Fruit fly (Drosophila melanogaster) whole organism, prepupa: ENCODE measurements around the gene CG31659.

Experiments used
- CG10631 ChIP-seq: fragments of 200-800 bp; sonication (Bioruptor generic); optimal IDR thresholded peaks from 2 replicates; lab custom pipeline; 2016; ENCODE audit warnings: missing biosample characterization, missing genetic modification characterization
- CG11294 ChIP-seq: fragments of 200-800 bp; sonication (Bioruptor generic); IDR thresholded peaks from 2 replicates; pipeline ENCODE4 v1.3.6; 2022; ENCODE audit warnings: missing biosample characterization, missing genetic modification characterization
- CG11762 ChIP-seq: fragments of 200-800 bp; sonication (Bioruptor generic); optimal IDR thresholded peaks from 3 replicates; lab custom pipeline; 2016; ENCODE audit warnings: missing biosample characterization, missing genetic modification characterization; ENCODE audit not compliant: insufficient read depth
- CG11902 ChIP-seq: fragments of 200-800 bp; sonication (Bioruptor generic); optimal IDR thresholded peaks from 3 replicates; lab custom pipeline; 2016; ENCODE audit warnings: missing biosample characterization, missing genetic modification characterization
- CG15336 ChIP-seq: fragments of 200-800 bp; sonication (Bioruptor generic); IDR thresholded peaks from 2 replicates; pipeline ENCODE4 v1.3.6; 2022; ENCODE audit warnings: missing biosample characterization, missing genetic modification characterization
- CG16779 ChIP-seq: fragments of 200-800 bp; sonication (Bioruptor generic); optimal IDR thresholded peaks from 3 replicates; lab custom pipeline; 2017; ENCODE audit warnings: missing biosample characterization, mild to moderate bottlenecking, missing genetic modification characterization
- CG31627 ChIP-seq: fragments of 200-800 bp; sonication (Bioruptor generic); optimal IDR thresholded peaks from 3 replicates; lab custom pipeline; 2016; ENCODE audit warnings: missing biosample characterization, missing genetic modification characterization
- CG3919 ChIP-seq: fragments of 200-800 bp; sonication (Bioruptor generic); optimal IDR thresholded peaks from 3 replicates; lab custom pipeline; 2016; ENCODE audit warnings: missing biosample characterization, missing genetic modification characterization
- CG6163 ChIP-seq: fragments of 200-800 bp; sonication (Bioruptor generic); IDR thresholded peaks from 3 replicates; pipeline ENCODE4 v1.3.6; 2022; ENCODE audit warnings: missing biosample characterization, missing genetic modification characterization
- CG6276 ChIP-seq: fragments of 200-800 bp; sonication (Bioruptor generic); optimal IDR thresholded peaks from 2 replicates; lab custom pipeline; 2017; ENCODE audit warnings: missing biosample characterization, mild to moderate bottlenecking, missing genetic modification characterization
- CG6792 ChIP-seq: fragments of 200-800 bp; sonication (Bioruptor generic); optimal IDR thresholded peaks from 3 replicates; lab custom pipeline; 2016; ENCODE audit warnings: missing biosample characterization, missing genetic modification characterization
- CG8319 ChIP-seq: fragments of 200-800 bp; sonication (Bioruptor generic); optimal IDR thresholded peaks from 3 replicates; lab custom pipeline; 2016; ENCODE audit warnings: missing biosample characterization, missing genetic modification characterization
- CG8632 ChIP-seq: fragments of 200-800 bp; sonication (Bioruptor generic); optimal IDR thresholded peaks from 3 replicates; lab custom pipeline; 2016; ENCODE audit warnings: missing biosample characterization, missing genetic modification characterization
- CG9139 ChIP-seq: fragments of 200-800 bp; sonication (Bioruptor generic); optimal IDR thresholded peaks from 3 replicates; lab custom pipeline; 2017; ENCODE audit warnings: missing biosample characterization, mild to moderate bottlenecking, missing genetic modification characterization
- Eip75B ChIP-seq: fragments of 200-800 bp; sonication (Bioruptor generic); optimal IDR thresholded peaks from 3 replicates; lab custom pipeline; 2016; ENCODE audit warnings: missing biosample characterization, missing genetic modification characterization
- Eip78C ChIP-seq: fragments of 200-800 bp; sonication (Bioruptor generic); peaks from one replicate; lab custom pipeline; 2016; ENCODE audit warnings: missing biosample characterization, missing genetic modification characterization
- Ets21C ChIP-seq: fragments of 200-800 bp; sonication (Bioruptor generic); optimal IDR thresholded peaks from 3 replicates; lab custom pipeline; 2016; ENCODE audit warnings: missing biosample characterization, missing genetic modification characterization
- Hr38 ChIP-seq: sonication (Bioruptor generic); optimal IDR thresholded peaks from 2 replicates; lab custom pipeline; 2016; ENCODE audit warnings: missing biosample characterization, missing genetic modification characterization
- Hr4 ChIP-seq: fragments of 200-800 bp; sonication (Bioruptor generic); optimal IDR thresholded peaks from 3 replicates; lab custom pipeline; 2016; ENCODE audit warnings: missing biosample characterization, missing genetic modification characterization
- Lpt ChIP-seq: fragments of 200-800 bp; sonication (Bioruptor generic); optimal IDR thresholded peaks from 3 replicates; lab custom pipeline; 2016; ENCODE audit warnings: missing biosample characterization, missing genetic modification characterization
- Met ChIP-seq: fragments of 200-800 bp; sonication (Bioruptor generic); optimal IDR thresholded peaks from 3 replicates; lab custom pipeline; 2016; ENCODE audit warnings: missing biosample characterization, missing genetic modification characterization
- OdsH ChIP-seq: fragments of 200-800 bp; sonication (Bioruptor generic); optimal IDR thresholded peaks from 3 replicates; lab custom pipeline; 2016; ENCODE audit warnings: missing biosample characterization, missing genetic modification characterization
- Smox ChIP-seq: fragments of 200-800 bp; sonication (Bioruptor generic); optimal IDR thresholded peaks from 3 replicates; lab custom pipeline; 2016; ENCODE audit warnings: missing biosample characterization, missing genetic modification characterization
- Sox102F ChIP-seq: fragments of 200-800 bp; sonication (Bioruptor generic); optimal IDR thresholded peaks from 2 replicates; lab custom pipeline; 2016; ENCODE audit warnings: missing biosample characterization, mild to moderate bottlenecking, missing genetic modification characterization
- Sox14 ChIP-seq: fragments of 200-800 bp; sonication (Bioruptor generic); optimal IDR thresholded peaks from 3 replicates; lab custom pipeline; 2016; ENCODE audit warnings: missing biosample characterization, missing genetic modification characterization
- cyc ChIP-seq: fragments of 200-800 bp; sonication (Bioruptor generic); optimal IDR thresholded peaks from 3 replicates; lab custom pipeline; 2016; ENCODE audit warnings: missing biosample characterization, missing genetic modification characterization
- dac ChIP-seq: fragments of 200-800 bp; sonication (Bioruptor generic); optimal IDR thresholded peaks from 2 replicates; lab custom pipeline; 2017; ENCODE audit warnings: missing biosample characterization, mild to moderate bottlenecking, missing genetic modification characterization
- eg ChIP-seq: fragments of 200-800 bp; sonication (Bioruptor generic); IDR thresholded peaks from 3 replicates; pipeline ENCODE4 v1.3.6; 2022; ENCODE audit warnings: missing biosample characterization, missing genetic modification characterization
- esn ChIP-seq: fragments of 200-800 bp; sonication (Bioruptor generic); optimal IDR thresholded peaks from 2 replicates; lab custom pipeline; 2016; ENCODE audit warnings: missing biosample characterization, mild to moderate bottlenecking, missing genetic modification characterization, moderate library complexity
- fd59A ChIP-seq: fragments of 200-800 bp; sonication (Bioruptor generic); optimal IDR thresholded peaks from 2 replicates; lab custom pipeline; 2017; ENCODE audit warnings: missing biosample characterization, mild to moderate bottlenecking, missing genetic modification characterization, missing genetic modification reagents
- salr ChIP-seq, 2 experiments: fragments of 200-800 bp; sonication (Bioruptor generic); optimal IDR thresholded peaks; 3 replicates each; lab custom pipeline; 2016 to 2018; ENCODE audit warnings: missing biosample characterization in 2 of 2, missing genetic modification characterization in 2 of 2, mild to moderate bottlenecking in 1 of 2
- svp ChIP-seq: fragments of 200-800 bp; sonication (Bioruptor generic); peaks from one replicate; lab custom pipeline; 2016; ENCODE audit warnings: missing biosample characterization, missing genetic modification characterization
- topi ChIP-seq: fragments of 200-800 bp; sonication (Bioruptor generic); optimal IDR thresholded peaks from 3 replicates; lab custom pipeline; 2016; ENCODE audit warnings: missing biosample characterization, missing genetic modification characterization
- vri ChIP-seq: fragments of 200-800 bp; sonication (Bioruptor generic); optimal IDR thresholded peaks from 3 replicates; lab custom pipeline; 2016; ENCODE audit warnings: missing biosample characterization, mild to moderate bottlenecking, missing genetic modification characterization

The CG31659 gene

dm6 chr2L:1346034-1346433 is 13.6 kb downstream of the CG31659 start:
- no peak for TF ChIP-seq CG6163 (GFP tag; lab: Robert Waterston, UW)
- TF ChIP-seq Sox102F (GFP tag; lab: Kevin White, UChicago): no peak
- no peak for TF ChIP-seq CG9139 (GFP tag; lab: Kevin White, UChicago)
- TF ChIP-seq CG10631 (GFP tag; lab: Kevin White, UChicago): no peak
- no peak for TF ChIP-seq Sox14 (GFP tag; lab: Kevin White, UChicago)
- TF ChIP-seq CG8632 (GFP tag; lab: Kevin White, UChicago): no peak
- TF ChIP-seq CG8319 (GFP tag; lab: Kevin White, UChicago): no peak
- no peak for TF ChIP-seq Eip75B (GFP tag; lab: Kevin White, UChicago)
- no peak for TF ChIP-seq CG3919 (GFP tag; lab: Kevin White, UChicago)
- TF ChIP-seq CG11762 (GFP tag; lab: Kevin White, UChicago): no peak
- no peak for TF ChIP-seq Lpt (GFP tag; lab: Kevin White, UChicago)
- no peak for TF ChIP-seq dac (GFP tag; lab: Kevin White, UChicago)

- TF ChIP-seq CG6792 (GFP tag; lab: Kevin White, UChicago) (no peak), Smox (GFP tag; lab: Kevin White, UChicago) (no peak), Eip78C (GFP tag; lab: Kevin White, UChicago) (no peak), salr (GFP tag; optimal IDR thresholded peaks at IDR 0.05; lab: Kevin White, UChicago) (no peak), eg (GFP tag; lab: Robert Waterston, UW) (no peak), OdsH (GFP tag; lab: Kevin White, UChicago) (no peak), cyc (GFP tag; lab: Kevin White, UChicago) (no peak), CG15336 (GFP tag; lab: Robert Waterston, UW) (no peak), Eip75B (GFP tag; lab: Kevin White, UChicago) (no peak), CG8632 (GFP tag; lab: Kevin White, UChicago) (no peak)
Observed at dm6 chr2L:1344071-1344470, 15.5 kb downstream of the CG31659 start, which contains the start of the genes CG33922 and Cdlc2. Gene CG33922, minus strand, starts transcription at chr2L:1344171. Gene Cdlc2, plus strand, starts transcription at chr2L:1344400.

dm6 chr2L:1341995-1342394 is 17.6 kb downstream of the CG31659 start, which contains the start of gene CG33923:
Gene CG33923, minus strand, starts transcription at chr2L:1342095.
- no peak for TF ChIP-seq CG15336 (GFP tag; lab: Robert Waterston, UW)
- no peak for TF ChIP-seq Eip78C (GFP tag; lab: Kevin White, UChicago)
- no peak for TF ChIP-seq CG16779 (tag; lab: Kevin White, UChicago)
- TF ChIP-seq Met (GFP tag; lab: Kevin White, UChicago): no peak
- no peak for TF ChIP-seq Sox14 (GFP tag; lab: Kevin White, UChicago)
- no peak for TF ChIP-seq CG11902 (GFP tag; lab: Kevin White, UChicago)
- TF ChIP-seq vri (GFP tag; lab: Kevin White, UChicago): no peak
- no peak for TF ChIP-seq CG31627 (GFP tag; lab: Kevin White, UChicago)
- TF ChIP-seq Hr4 (GFP tag; lab: Kevin White, UChicago): no peak
- TF ChIP-seq CG6792 (GFP tag; lab: Kevin White, UChicago): no peak
- TF ChIP-seq fd59A: no peak
- TF ChIP-seq CG11294 (GFP tag; lab: Robert Waterston, UW): no peak
- TF ChIP-seq svp (GFP tag; lab: Kevin White, UChicago): no peak
- TF ChIP-seq topi (GFP tag; lab: Kevin White, UChicago): no peak
- no peak for TF ChIP-seq esn (GFP tag; lab: Kevin White, UChicago)
- TF ChIP-seq CG6276 (GFP tag; lab: Kevin White, UChicago): no peak
- TF ChIP-seq salr (GFP tag; optimal IDR thresholded peaks at IDR 0.05; lab: Kevin White, UChicago): no peak

dm6 chr2L:1333828-1334227 is 25.8 kb downstream of the CG31659 start, which contains the start of gene CG5440:
Gene CG5440, plus strand, starts transcription at chr2L:1334128.
- no peak for TF ChIP-seq Ets21C (GFP tag; lab: Kevin White, UChicago)
- no peak for TF ChIP-seq CG11762 (GFP tag; lab: Kevin White, UChicago)
- no peak for TF ChIP-seq CG6163 (GFP tag; lab: Robert Waterston, UW)
- no peak for TF ChIP-seq Hr4 (GFP tag; lab: Kevin White, UChicago)
- TF ChIP-seq Hr38 (GFP tag; lab: Kevin White, UChicago): no peak
- TF ChIP-seq CG11294 (GFP tag; lab: Robert Waterston, UW): no peak
- TF ChIP-seq CG8632 (GFP tag; lab: Kevin White, UChicago): no peak
